Fruit fly (Drosophila melanogaster) whole organism, pupa: Measurements from ENCODE around the gene CG42638.

Experiments
- CG10348 ChIP-seq: fragments of 200-800 bp; sonication (Bioruptor generic); IDR thresholded peaks from 2 replicates; pipeline ENCODE4 v1.3.6; 2022; ENCODE audit warnings: missing biosample characterization, missing genetic modification characterization
- CG12605 ChIP-seq: fragments of 200-800 bp; sonication (Bioruptor generic); IDR thresholded peaks from 2 replicates; pipeline ENCODE4 v1.3.6; 2022; ENCODE audit warnings: missing biosample characterization, missing genetic modification characterization
- CG13204 ChIP-seq: fragments of 200-800 bp; sonication (Bioruptor generic); optimal IDR thresholded peaks from 2 replicates; lab custom pipeline; 2018; ENCODE audit warnings: missing biosample characterization, mild to moderate bottlenecking, missing genetic modification characterization, moderate library complexity
- CG14655 ChIP-seq: fragments of 200-800 bp; sonication (Bioruptor generic); optimal IDR thresholded peaks from 3 replicates; lab custom pipeline; 2017; ENCODE audit warnings: mild to moderate bottlenecking, missing biosample characterization, missing genetic modification reagents, missing genetic modification characterization
- CG15710 ChIP-seq: fragments of 200-800 bp; sonication (Bioruptor generic); optimal IDR thresholded peaks from 2 replicates; lab custom pipeline; 2018; ENCODE audit warnings: missing biosample characterization, mild to moderate bottlenecking, missing genetic modification characterization, moderate library complexity
- CG17806 ChIP-seq: fragments of 200-800 bp; sonication (Bioruptor generic); optimal IDR thresholded peaks from 2 replicates; lab custom pipeline; 2018; ENCODE audit warnings: missing biosample characterization, mild to moderate bottlenecking, missing genetic modification characterization, moderate library complexity
- CG32121 ChIP-seq: fragments of 200-800 bp; sonication (Bioruptor generic); IDR thresholded peaks from 2 replicates; pipeline ENCODE4 v1.3.6; 2022; ENCODE audit warnings: missing biosample characterization, missing genetic modification characterization
- CG34367 ChIP-seq: fragments of 200-800 bp; sonication (Bioruptor generic); optimal IDR thresholded peaks from 2 replicates; lab custom pipeline; 2018; ENCODE audit warnings: missing biosample characterization, mild to moderate bottlenecking, missing genetic modification characterization
- CG4496 ChIP-seq: fragments of 200-800 bp; sonication (Bioruptor generic); IDR thresholded peaks from 3 replicates; pipeline ENCODE4 v1.3.6; 2022; ENCODE audit warnings: missing biosample characterization, missing genetic modification characterization
- CG8159 ChIP-seq: fragments of 200-800 bp; sonication (Bioruptor generic); optimal IDR thresholded peaks from 3 replicates; lab custom pipeline; 2018; ENCODE audit warnings: missing biosample characterization, mild to moderate bottlenecking, missing genetic modification characterization, moderate library complexity
- CG8301 ChIP-seq: fragments of 200-800 bp; sonication (Bioruptor generic); optimal IDR thresholded peaks from 2 replicates; lab custom pipeline; 2018; ENCODE audit warnings: missing biosample characterization, mild to moderate bottlenecking, missing genetic modification characterization
- CG9948 ChIP-seq: fragments of 200-800 bp; sonication (Bioruptor generic); optimal IDR thresholded peaks from 2 replicates; lab custom pipeline; 2018; ENCODE audit warnings: missing biosample characterization, mild to moderate bottlenecking, missing genetic modification characterization, moderate library complexity
- D1 ChIP-seq: fragments of 200-800 bp; sonication (Bioruptor generic); optimal IDR thresholded peaks from 2 replicates; lab custom pipeline; 2018; ENCODE audit warnings: missing biosample characterization, mild to moderate bottlenecking, missing genetic modification characterization, moderate library complexity
- EcR ChIP-seq: fragments of 200-800 bp; sonication (Bioruptor generic); optimal IDR thresholded peaks from 3 replicates; lab custom pipeline; 2019; ENCODE audit warnings: missing biosample characterization, missing genetic modification characterization, mild to moderate bottlenecking, moderate library complexity, missing genetic modification reagents
- Ets98B ChIP-seq: fragments of 200-800 bp; sonication (Bioruptor generic); IDR thresholded peaks from 2 replicates; pipeline ENCODE4 v1.3.6; 2022; ENCODE audit warnings: missing biosample characterization, missing genetic modification characterization
- Pif1A ChIP-seq: fragments of 200-800 bp; sonication (Bioruptor generic); optimal IDR thresholded peaks from 3 replicates; lab custom pipeline; 2016; ENCODE audit warnings: missing biosample characterization, missing genetic modification characterization
- Pif1B ChIP-seq: fragments of 200-800 bp; sonication (Bioruptor generic); optimal IDR thresholded peaks from 3 replicates; lab custom pipeline; 2016; ENCODE audit warnings: missing biosample characterization, missing genetic modification characterization
- Snoo ChIP-seq: fragments of 200-800 bp; sonication (Bioruptor generic); optimal IDR thresholded peaks from 3 replicates; lab custom pipeline; 2017; ENCODE audit warnings: missing biosample characterization, mild to moderate bottlenecking, missing genetic modification characterization, inconsistent platforms
- fd96Ca ChIP-seq: fragments of 200-800 bp; sonication (Bioruptor generic); IDR thresholded peaks from 3 replicates; pipeline ENCODE4 v1.3.6; 2022; ENCODE audit warnings: missing biosample characterization, missing genetic modification characterization
- gl ChIP-seq: fragments of 200-800 bp; sonication (Bioruptor generic); optimal IDR thresholded peaks from 2 replicates; lab custom pipeline; 2018; ENCODE audit warnings: missing biosample characterization, mild to moderate bottlenecking, missing genetic modification characterization
- rn ChIP-seq: fragments of 200-800 bp; sonication (Bioruptor generic); IDR thresholded peaks from 2 replicates; pipeline ENCODE4 v1.3.6; 2022; ENCODE audit warnings: missing biosample characterization, missing genetic modification characterization

The CG42638 gene

dm6 chr3L:19697395-19697978, 52.1 kb downstream of the CG42638 start:
- TF ChIP-seq EcR (GFP tag; lab: Kevin White, UChicago) (no peak), fd96Ca (GFP tag; lab: Robert Waterston, UW) (no peak), CG14655 (no peak), CG10348 (GFP tag; lab: Robert Waterston, UW) (no peak), CG17806 (tag; lab: Kevin White, UChicago) (no peak), gl (no peak), CG12605 (GFP tag; lab: Robert Waterston, UW) (no peak), CG9948 (tag; lab: Kevin White, UChicago) (no peak), CG4496 (GFP tag; lab: Robert Waterston, UW) (no peak), rn (GFP tag; lab: Robert Waterston, UW) (no peak)

dm6 chr3L:19696073-19696960, 53.2 kb downstream of the CG42638 start:
- TF ChIP-seq CG17806 (tag; lab: Kevin White, UChicago) (peak; percentile 1), CG10348 (GFP tag; lab: Robert Waterston, UW) (no peak), Snoo (tag; lab: Kevin White, UChicago) (peak; percentile 48), Pif1A (peak; percentile 35), CG4496 (GFP tag; lab: Robert Waterston, UW) (no peak), CG8159 (peak; percentile 59), gl (peak; percentile 11), fd96Ca (GFP tag; lab: Robert Waterston, UW) (no peak), D1 (tag; lab: Kevin White, UChicago) (no peak), EcR (GFP tag; lab: Kevin White, UChicago) (peak; percentile 85), CG13204 (peak; percentile 21), CG14655 (peak; percentile 20), CG32121 (no peak), Pif1B (GFP tag; lab: Kevin White, UChicago) (peak; percentile 23), CG34367 (tag; lab: Kevin White, UChicago) (no peak), CG12605 (GFP tag; lab: Robert Waterston, UW) (no peak), CG9948 (tag; lab: Kevin White, UChicago) (no peak), rn (GFP tag; lab: Robert Waterston, UW) (no peak), Ets98B (GFP tag; lab: Robert Waterston, UW) (no peak), CG15710 (tag; lab: Kevin White, UChicago) (peak; percentile 46), CG8301 (tag; lab: Kevin White, UChicago) (no peak)
